Fruit fly (Drosophila melanogaster): Measurements from ENCODE around the gene CG42588.

Gene CG42588

dm6 chr3L:12832355-12832881, 18.4 kb downstream of the CG42588 start (continued):
- TF ChIP-seq Bgb (GFP tag; IDR thresholded peaks at IDR 0.05; ENCODE audit: partially characterized antibody) (peak; percentile 42; the same call in 1 of the 2 replicates), Drgx (GFP tag; IDR thresholded peaks at IDR 0.05) (peak; percentile 28; the same call in 1 of the 2 replicates), CG7987 (GFP tag; optimal IDR thresholded peaks at IDR 0.05) (no peak), lab (GFP tag; optimal IDR thresholded peaks at IDR 0.05) (peak; percentile 55), lbe (GFP tag; optimal IDR thresholded peaks at IDR 0.05) (peak; percentile 20), CG11560 (tag; IDR thresholded peaks at IDR 0.05) (no peak), Nf-YA (GFP tag; IDR thresholded peaks at IDR 0.05) (0 out of 2 replicates have a peak, but pooled peaks have one; percentile 28), gsb (GFP tag; IDR thresholded peaks at IDR 0.05) (0 out of 2 replicates have a peak, but pooled peaks have one; percentile 26), CG2712 (tag; optimal IDR thresholded peaks at IDR 0.05) (peak; percentile 13), CG34224 (GFP tag; IDR thresholded peaks at IDR 0.05; ENCODE audit: partially characterized antibody) (0 out of 3 replicates have a peak, but pooled peaks have one; percentile 30), Tbp (GFP tag; optimal IDR thresholded peaks at IDR 0.05) (no peak), CG10543 (GFP tag; optimal IDR thresholded peaks at IDR 0.05) (peak; percentile 48), sens-2 (GFP tag; IDR thresholded peaks at IDR 0.05) (no peak), ci (GFP tag; IDR thresholded peaks at IDR 0.05) (peak; percentile 78; the same call in 2 of the 3 replicates), Opbp (GFP tag; IDR thresholded peaks at IDR 0.05; ENCODE audit: partially characterized antibody) (no peak), Bdp1 (GFP tag; optimal IDR thresholded peaks at IDR 0.05) (no peak), CG10654 (GFP tag; optimal IDR thresholded peaks at IDR 0.05) (no peak), Dip2 (GFP tag; IDR thresholded peaks at IDR 0.05) (no peak), PHDP (tag; optimal IDR thresholded peaks at IDR 0.05) (no peak), Ravus (GFP tag; IDR thresholded peaks at IDR 0.05) (no peak), cg (GFP tag; optimal IDR thresholded peaks at IDR 0.05) (peak; percentile 27), rib (GFP tag; IDR thresholded peaks at IDR 0.05) (0 out of 2 replicates have a peak, but pooled peaks have one; percentile 20), sens (GFP tag) (peak; percentile 69), nau (GFP tag; optimal IDR thresholded peaks at IDR 0.05) (peak; percentile 31), Awh (GFP tag; IDR thresholded peaks at IDR 0.05) (peak; percentile 35; the same call in 1 of the 2 replicates), lov (optimal IDR thresholded peaks at IDR 0.05) (no peak), lov (GFP tag; IDR thresholded peaks at IDR 0.05) (no peak), chinmo (GFP tag; IDR thresholded peaks at IDR 0.05; ENCODE audit: partially characterized antibody) (no peak; the same call in 3 of the 4 replicates), CTCF (GFP tag; optimal IDR thresholded peaks at IDR 0.05) (no peak), Gug (GFP tag; IDR thresholded peaks at IDR 0.05) (no peak), nom (GFP tag; optimal IDR thresholded peaks at IDR 0.05) (peak; percentile 77), sisA (GFP tag; IDR thresholded peaks at IDR 0.05) (no peak), gem (tag; optimal IDR thresholded peaks at IDR 0.05) (no peak), Pdp1 (GFP tag; optimal IDR thresholded peaks at IDR 0.05) (peak in 1 of 2 experiments; percentile 20), ab (GFP tag; optimal IDR thresholded peaks at IDR 0.05) (no peak), CG18599 (GFP tag; optimal IDR thresholded peaks at IDR 0.05) (peak; percentile 0), CG5180 (GFP tag; optimal IDR thresholded peaks at IDR 0.05) (peak; percentile 89), seq (GFP tag; IDR thresholded peaks at IDR 0.05) (peak; percentile 36; the same call in 1 of the 2 replicates), CG17612 (GFP tag; IDR thresholded peaks at IDR 0.05) (no peak), Med (GFP tag) (peak; percentile 81), wdn (GFP tag; IDR thresholded peaks at IDR 0.05) (no peak), Dbx (GFP tag; IDR thresholded peaks at IDR 0.05) (no peak), CG32767 (GFP tag; IDR thresholded peaks at IDR 0.05) (0 out of 2 replicates have a peak, but pooled peaks have one; percentile 16), ERR (GFP tag; optimal IDR thresholded peaks at IDR 0.05) (peak; percentile 8), CG15601 (tag; optimal IDR thresholded peaks at IDR 0.05) (no peak), CG12769 (tag; optimal IDR thresholded peaks at IDR 0.05) (peak; percentile 83), YL-1 (GFP tag; optimal IDR thresholded peaks at IDR 0.05) (no peak), MESR4 (GFP tag; optimal IDR thresholded peaks at IDR 0.05) (no peak), Nf-YC (tag; optimal IDR thresholded peaks at IDR 0.05) (peak; percentile 49), CG2120 (GFP tag; optimal IDR thresholded peaks at IDR 0.05) (no peak)
